Comparison of ENCODE assay signal across 2 fruit fly cellular contexts in genomic region chr2L:21062611-21063010, dm6.
TF ChIP-seq lines count a peak whose summit lies in the region.

No protein-coding gene starts in this region.

- no peak for TF ChIP-seq CTCF in whole organism, embryonic (GFP tag; optimal IDR thresholded peaks at IDR 0.05; lab: Kevin White, UChicago)

TF ChIP-seq in whole organism, embryonic, 481 proteins besides CTCF, POLR2A, EP300 and RAD21 (continues in another document):
- TF ChIP-seq vvl (GFP tag; IDR thresholded peaks at IDR 0.05; lab: Robert Waterston, UW) (peak; percentile 55; the same call in 1 of the 2 replicates), Fer1 (GFP tag; optimal IDR thresholded peaks at IDR 0.05; lab: Kevin White, UChicago) (peak; percentile 11), Nf-YA (GFP tag; IDR thresholded peaks at IDR 0.05; lab: Robert Waterston, UW) (no peak), ERR (GFP tag; optimal IDR thresholded peaks at IDR 0.05; lab: Kevin White, UChicago) (no peak), Med (GFP tag; lab: Kevin White, UChicago) (peak; percentile 66), HLH3B (GFP tag; IDR thresholded peaks at IDR 0.05; lab: Robert Waterston, UW) (no peak), CG14860 (GFP tag; IDR thresholded peaks at IDR 0.05; lab: Robert Waterston, UW; ENCODE audit: partially characterized antibody) (no peak), cwo (GFP tag; optimal IDR thresholded peaks at IDR 0.05; lab: Kevin White, UChicago) (peak; percentile 71), sna (GFP tag; IDR thresholded peaks at IDR 0.05; lab: Robert Waterston, UW; ENCODE audit: partially characterized antibody) (no peak), CG8290 (GFP tag; optimal IDR thresholded peaks at IDR 0.05; lab: Kevin White, UChicago) (no peak), CG8290 (tag; optimal IDR thresholded peaks at IDR 0.05; lab: Kevin White, UChicago) (peak in 1 of 2 experiments; percentile 21), Lpt (GFP tag; optimal IDR thresholded peaks at IDR 0.05; lab: Kevin White, UChicago) (no peak), toy (GFP tag; IDR thresholded peaks at IDR 0.05; lab: Robert Waterston, UW) (no peak), Hmr (GFP tag; optimal IDR thresholded peaks at IDR 0.05; lab: Kevin White, UChicago) (peak; percentile 8), hb (GFP tag; IDR thresholded peaks at IDR 0.05; lab: Robert Waterston, UW; ENCODE audit: partially characterized antibody) (no peak), Oaz (GFP tag; IDR thresholded peaks at IDR 0.05; lab: Robert Waterston, UW) (no peak), CG4820 (GFP tag; optimal IDR thresholded peaks at IDR 0.05; lab: Kevin White, UChicago) (no peak), CG1233 (GFP tag; optimal IDR thresholded peaks at IDR 0.05; lab: Kevin White, UChicago) (peak; percentile 7), CG10431 (GFP tag; optimal IDR thresholded peaks at IDR 0.05; lab: Kevin White, UChicago) (no peak), h (optimal IDR thresholded peaks at IDR 0.05; lab: Kevin White, UChicago) (no peak), CG7372 (GFP tag; IDR thresholded peaks at IDR 0.05; lab: Robert Waterston, UW) (no peak), onecut (GFP tag; IDR thresholded peaks at IDR 0.05; lab: Robert Waterston, UW) (0 out of 2 replicates have a peak, but pooled peaks have one; percentile 14), Dad (GFP tag; optimal IDR thresholded peaks at IDR 0.05; lab: Kevin White, UChicago) (no peak), slp2 (GFP tag; optimal IDR thresholded peaks at IDR 0.05; lab: Kevin White, UChicago) (no peak), unc-4 (GFP tag; IDR thresholded peaks at IDR 0.05; lab: Robert Waterston, UW; ENCODE audit: partially characterized antibody) (no peak), ATbp (GFP tag; optimal IDR thresholded peaks at IDR 0.05; lab: Kevin White, UChicago) (peak; percentile 8), tap (tag; optimal IDR thresholded peaks at IDR 0.05; lab: Kevin White, UChicago) (no peak), Vsx1 (GFP tag; optimal IDR thresholded peaks at IDR 0.05; lab: Kevin White, UChicago) (peak; percentile 26), CG18764 (GFP tag; optimal IDR thresholded peaks at IDR 0.05; lab: Kevin White, UChicago) (no peak), CG8281 (tag; optimal IDR thresholded peaks at IDR 0.05; lab: Kevin White, UChicago) (no peak), sens (GFP tag; lab: Kevin White, UChicago) (no peak), Awh (GFP tag; IDR thresholded peaks at IDR 0.05; lab: Robert Waterston, UW) (peak; percentile 46; the same call in 1 of the 2 replicates), CG4707 (GFP tag; optimal IDR thresholded peaks at IDR 0.05; lab: Kevin White, UChicago) (no peak), Sox102F (GFP tag; optimal IDR thresholded peaks at IDR 0.05; lab: Kevin White, UChicago) (peak; percentile 17), CG17802 (tag; optimal IDR thresholded peaks at IDR 0.05; lab: Kevin White, UChicago) (no peak), CG9932 (GFP tag; IDR thresholded peaks at IDR 0.05; lab: Robert Waterston, UW) (no peak), Dbx (GFP tag; IDR thresholded peaks at IDR 0.05; lab: Robert Waterston, UW) (peak; percentile 30; the same call in 1 of the 3 replicates), CG11696 (GFP tag; IDR thresholded peaks at IDR 0.05; lab: Robert Waterston, UW) (no peak), CG6854 (GFP tag; optimal IDR thresholded peaks at IDR 0.05; lab: Kevin White, UChicago) (no peak), CG17359 (tag; optimal IDR thresholded peaks at IDR 0.05; lab: Kevin White, UChicago) (peak; percentile 12), Ravus (GFP tag; IDR thresholded peaks at IDR 0.05; lab: Robert Waterston, UW) (no peak), stc (GFP tag; IDR thresholded peaks at IDR 0.05; lab: Robert Waterston, UW) (no peak), CG12071 (GFP tag; optimal IDR thresholded peaks at IDR 0.05; lab: Kevin White, UChicago) (peak; percentile 34), CG13894 (tag; optimal IDR thresholded peaks at IDR 0.05; lab: Kevin White, UChicago) (peak; percentile 78), CG10274 (GFP tag; optimal IDR thresholded peaks at IDR 0.05; lab: Kevin White, UChicago) (no peak), Asciz (GFP tag; optimal IDR thresholded peaks at IDR 0.05; lab: Kevin White, UChicago) (peak; percentile 36), Dfd (GFP tag; optimal IDR thresholded peaks at IDR 0.05; lab: Kevin White, UChicago) (no peak)

TF ChIP-seq in whole organism, prepupa, 60 proteins besides CTCF, POLR2A, EP300 and RAD21:
- TF ChIP-seq spab (GFP tag; optimal IDR thresholded peaks at IDR 0.05; lab: Kevin White, UChicago) (no peak), fkh (GFP tag; optimal IDR thresholded peaks at IDR 0.05; lab: Kevin White, UChicago) (peak; percentile 33)

Comparison
In these comparisons a context has a peak if more than half of its experiments do, and no peak if none do; other contexts are left out.
1. Of the 7 proteins assayed by ChIP-seq in both whole organism, embryonic and whole organism, prepupa: peak only in whole organism, embryonic: Sox102F; only in whole organism, prepupa: none; in both: none; in neither: 6.